Worm (Caenorhabditis elegans): ENCODE measurements around the gene R11G1.1.

- TF ChIP-seq fkh-10 (GFP tag; optimal IDR thresholded peaks at IDR 0.05), result no peak
- TF ChIP-seq ceh-45 (GFP tag; IDR thresholded peaks at IDR 0.05), result no peak
- no peak for TF ChIP-seq pag-3 (tag; optimal IDR thresholded peaks at IDR 0.05; ENCODE audit: borderline replicate concordance)
- no peak for TF ChIP-seq K09A11.1 (tag; optimal IDR thresholded peaks at IDR 0.05; ENCODE audit: insufficient read depth)
- no peak for TF ChIP-seq unc-55 (GFP tag; optimal IDR thresholded peaks at IDR 0.05)
- no peak for TF ChIP-seq gmeb-2 (tag; optimal IDR thresholded peaks at IDR 0.05)
- no peak for TF ChIP-seq ceh-18 (tag; optimal IDR thresholded peaks at IDR 0.05)
- TF ChIP-seq pha-2 (tag; optimal IDR thresholded peaks at IDR 0.05), result no peak
- no peak for TF ChIP-seq ceh-19 (GFP tag; optimal IDR thresholded peaks at IDR 0.05)
- TF ChIP-seq ceh-31 (tag; optimal IDR thresholded peaks at IDR 0.05), result no peak
- no peak for TF ChIP-seq dve-1 (tag; optimal IDR thresholded peaks at IDR 0.05)
- TF ChIP-seq fkh-6 (tag; optimal IDR thresholded peaks at IDR 0.05), result no peak
These were observed 3.3 kb upstream of the R11G1.1 start, which contains the start of gene R11G1.7 for ce11 chrX:3655972-3656371.
